Worm (Caenorhabditis elegans): ENCODE results near the gene rps-23.

The rps-23 gene

ce11 chrIV:12417536-12418195 lies 26.8 kb upstream of the rps-23 start, which contains the start of gene F08G5.3 (continued):
- TF ChIP-seq B0261.1 (tag; optimal IDR thresholded peaks at IDR 0.05) (peak; percentile 81), C17E4.6 (GFP tag; IDR thresholded peaks at IDR 0.05) (0 out of 2 replicates have a peak, but pooled peaks have one; percentile 33), bed-1 (GFP tag; IDR thresholded peaks at IDR 0.05) (0 out of 2 replicates have a peak, but pooled peaks have one; percentile 68), ztf-18 (tag; optimal IDR thresholded peaks at IDR 0.05) (peak; percentile 66), F39B2.1 (GFP tag; IDR thresholded peaks at IDR 0.05) (no peak), madf-3 (GFP tag; IDR thresholded peaks at IDR 0.05) (0 out of 2 replicates have a peak, but pooled peaks have one; percentile 47), nhr-27 (tag; optimal IDR thresholded peaks at IDR 0.05) (no peak), Y95B8A.8 (GFP tag; IDR thresholded peaks at IDR 0.05) (no peak), madf-10 (tag; optimal IDR thresholded peaks at IDR 0.05) (peak; percentile 64), ztf-26 (tag; optimal IDR thresholded peaks at IDR 0.05) (peak; percentile 26), snpc-1.1 (tag; optimal IDR thresholded peaks at IDR 0.05; ENCODE audit: insufficient read depth) (peak; percentile 78), mel-28 (tag; optimal IDR thresholded peaks at IDR 0.05; ENCODE audit: borderline replicate concordance) (no peak), lir-1 (GFP tag; conservative IDR thresholded peaks at IDR 0.05) (no peak), rcor-1 (GFP tag; IDR thresholded peaks at IDR 0.05) (peak; percentile 22; the same call in 1 of the 2 replicates), akir-1 (GFP tag; optimal IDR thresholded peaks at IDR 0.05) (no peak), C06A6.2 (GFP tag; conservative IDR thresholded peaks at IDR 0.05) (0 out of 2 replicates have a peak, but pooled peaks have one; percentile 21), fkh-3 (tag; optimal IDR thresholded peaks at IDR 0.05) (peak; percentile 47), ztf-25 (GFP tag; IDR thresholded peaks at IDR 0.05) (peak; percentile 94), bed-2 (GFP tag; IDR thresholded peaks at IDR 0.05) (no peak), gei-17 (GFP tag; optimal IDR thresholded peaks at IDR 0.05) (no peak), nhr-179 (tag; optimal IDR thresholded peaks at IDR 0.05) (no peak), nfya-1 (tag; optimal IDR thresholded peaks at IDR 0.05; ENCODE audit: borderline replicate concordance, insufficient read depth) (no peak), lag-1 (GFP tag; IDR thresholded peaks at IDR 0.05) (no peak), let-526 (GFP tag; IDR thresholded peaks at IDR 0.05) (no peak), lsy-27 (tag; optimal IDR thresholded peaks at IDR 0.05; ENCODE audit: borderline replicate concordance, insufficient read depth) (no peak), zim-3 (tag; optimal IDR thresholded peaks at IDR 0.05) (peak; percentile 73), rec-8 (tag; optimal IDR thresholded peaks at IDR 0.05) (peak; percentile 49 to 90), let-607 (tag; optimal IDR thresholded peaks at IDR 0.05) (peak in 1 of 2 experiments; percentile 29), nhr-120 (GFP tag; IDR thresholded peaks at IDR 0.05) (no peak), B0035.1 (tag; optimal IDR thresholded peaks at IDR 0.05) (no peak), ztf-22 (GFP tag; optimal IDR thresholded peaks at IDR 0.05) (no peak), cebp-2 (GFP tag; IDR thresholded peaks at IDR 0.05) (peak; percentile 90; the same call in 1 of the 2 replicates), Y53G8AR.9 (GFP tag; conservative IDR thresholded peaks at IDR 0.05) (no peak), cebp-1 (GFP tag; IDR thresholded peaks at IDR 0.05) (peak; percentile 70), cebp-1 (tag; optimal IDR thresholded peaks at IDR 0.05) (peak; percentile 85), dpl-1 (GFP tag; optimal IDR thresholded peaks at IDR 0.05) (peak; percentile 9), nfyb-1 (GFP tag; IDR thresholded peaks at IDR 0.05) (peak; percentile 84), xnd-1 (tag; optimal IDR thresholded peaks at IDR 0.05) (no peak), F10E7.11 (tag; optimal IDR thresholded peaks at IDR 0.05) (no peak), ets-4 (GFP tag; optimal IDR thresholded peaks at IDR 0.05) (no peak), madf-6 (GFP tag; IDR thresholded peaks at IDR 0.05) (peak; percentile 43; the same call in 1 of the 2 replicates), snpc-1.3 (tag; optimal IDR thresholded peaks at IDR 0.05; ENCODE audit: insufficient read depth) (peak; percentile 74), K11D2.4 (GFP tag; IDR thresholded peaks at IDR 0.05) (no peak), F33H1.4 (GFP tag; IDR thresholded peaks at IDR 0.05) (peak; percentile 52; the same call in 1 of the 2 replicates), ztf-6 (GFP tag; IDR thresholded peaks at IDR 0.05) (no peak), unc-62 (GFP tag; optimal IDR thresholded peaks at IDR 0.05) (no peak)

Measured in whole organism, young adult.